Fruit fly (Drosophila melanogaster) whole organism, larva: ENCODE measurements around the gene CG7497.

ENCODE experiments used
- noc ChIP-seq: fragments of 200-800 bp; sonication (Bioruptor generic); optimal IDR thresholded peaks from 3 replicates; lab custom pipeline; 2019; ENCODE audit warnings: missing biosample characterization, mild to moderate bottlenecking, missing genetic modification characterization, moderate library complexity

CG7497 gene

DNA sequence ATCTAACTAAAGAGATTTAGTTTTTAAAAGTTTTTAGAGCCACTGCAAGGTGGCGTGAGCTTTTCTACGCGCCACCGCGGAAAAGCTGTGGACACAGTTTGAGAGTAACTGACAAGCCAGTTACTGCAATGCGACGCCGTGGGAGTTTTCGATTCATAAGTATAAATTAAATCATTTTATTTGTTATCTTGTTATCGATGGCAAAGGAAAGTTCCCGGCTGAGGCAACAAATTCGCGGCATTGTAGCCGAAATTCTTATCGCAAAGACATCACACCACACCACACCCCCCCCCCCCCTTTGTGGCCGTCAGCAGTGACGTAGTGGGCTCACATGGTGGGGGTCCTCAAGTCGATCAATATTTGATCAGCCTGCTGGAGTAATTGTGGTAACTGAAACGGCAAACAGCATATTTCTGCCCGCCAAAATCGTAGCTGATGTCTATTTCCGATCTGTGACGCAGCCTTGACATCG lies 22.6 kb downstream of the CG7497 start:
- peak; percentile 67 for TF ChIP-seq noc

DNA sequence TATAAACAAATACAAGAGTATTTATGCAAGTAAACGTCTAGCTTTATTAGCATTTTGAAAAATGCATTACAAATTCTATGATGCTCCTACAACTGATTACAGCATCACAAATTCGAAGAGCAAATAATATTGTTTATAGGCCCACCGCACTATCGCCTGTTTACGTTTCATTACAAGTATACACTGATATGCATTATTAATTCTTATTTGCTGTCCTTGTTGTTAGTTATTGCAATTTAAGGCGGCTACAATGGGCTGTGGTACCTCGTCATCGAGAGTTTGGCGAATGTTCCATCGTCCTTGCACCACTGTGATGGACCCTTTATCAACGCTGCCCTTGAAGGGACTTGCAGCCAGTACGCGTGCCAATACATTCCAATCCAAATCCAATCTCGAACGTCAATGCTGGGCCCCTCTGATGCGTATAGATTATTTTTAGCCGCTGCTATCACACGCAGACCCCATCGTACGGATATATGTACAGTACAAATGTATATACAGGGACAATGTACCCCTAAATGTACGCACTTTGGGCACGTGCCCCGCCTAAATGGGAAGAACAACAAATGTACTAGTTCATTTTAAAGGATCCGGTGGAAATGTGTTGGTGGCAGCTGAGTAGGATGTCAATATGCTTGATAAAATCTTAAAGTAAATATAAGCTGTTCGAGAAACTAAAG lies 23.6 kb downstream of the CG7497 start:
- TF ChIP-seq noc: no peak

DNA sequence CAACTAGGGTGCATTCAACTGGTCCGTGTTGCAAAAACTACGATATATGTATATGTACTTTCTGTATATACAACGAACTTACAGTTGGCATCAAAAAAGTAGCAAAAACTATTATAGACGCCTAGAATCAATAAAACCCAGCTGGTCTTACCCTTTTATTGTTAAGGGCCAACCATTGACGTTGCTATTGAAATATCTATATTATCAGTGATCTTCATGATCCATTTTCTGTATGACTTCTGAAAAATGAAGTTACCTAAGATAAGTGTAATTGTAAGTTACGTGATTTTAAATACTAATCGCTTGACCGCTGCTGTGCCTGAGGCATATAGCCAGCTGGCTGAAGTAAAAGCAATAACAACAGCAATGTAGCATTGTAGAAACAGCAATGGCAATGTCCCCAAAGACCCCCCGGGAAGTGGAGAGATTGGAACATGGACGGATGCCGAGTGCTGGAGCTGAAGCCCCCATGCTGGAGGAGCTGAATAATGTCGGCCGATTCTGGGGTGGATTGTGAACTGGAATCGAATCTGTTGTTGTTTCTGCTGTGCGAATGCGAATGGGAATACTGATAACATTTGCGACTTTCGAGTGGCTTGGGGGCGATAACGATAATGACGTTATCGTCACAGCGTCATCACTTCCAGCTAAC lies 24.6 kb downstream of the CG7497 start:
- TF ChIP-seq noc: peak; percentile 26

DNA sequence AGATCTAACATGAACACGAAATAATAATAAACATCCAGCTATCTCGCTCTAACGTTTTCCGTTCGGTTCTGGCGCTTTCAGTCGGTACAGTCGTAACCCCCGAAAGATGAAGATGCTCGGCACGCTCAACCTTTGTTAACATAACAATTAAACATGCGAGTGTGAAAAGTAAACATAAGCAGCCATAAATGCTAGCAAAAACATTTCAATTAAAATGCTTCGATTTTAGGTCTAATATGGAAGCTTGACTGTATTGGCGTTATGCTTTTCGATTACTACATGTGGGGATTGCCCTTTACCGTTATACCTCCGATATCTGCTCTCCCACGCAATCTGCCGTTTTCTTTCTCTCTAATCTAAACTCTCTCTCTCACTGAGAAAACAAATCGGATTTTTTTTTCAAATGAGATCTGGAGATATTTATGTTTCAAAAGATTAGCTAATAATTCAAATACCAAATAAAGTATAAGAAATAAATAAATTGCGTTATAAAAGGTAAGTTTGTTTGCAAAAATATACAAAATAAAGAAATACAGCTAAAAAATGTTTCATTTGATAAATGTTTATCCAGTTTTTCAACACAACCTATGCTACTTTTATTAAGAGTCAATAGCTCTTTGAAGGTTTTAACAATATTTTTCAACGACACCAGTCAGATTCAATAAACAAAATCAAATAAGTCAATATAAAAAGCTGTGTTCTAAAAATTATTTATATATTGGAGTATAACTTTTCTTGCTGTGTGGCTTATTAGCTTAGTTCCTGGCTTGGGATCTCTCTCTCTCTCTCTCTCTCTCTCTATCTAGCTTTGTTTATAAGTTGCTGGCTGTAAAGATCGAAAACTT lies 25.4 kb downstream of the CG7497 start:
- TF ChIP-seq noc: peak; percentile 95

DNA sequence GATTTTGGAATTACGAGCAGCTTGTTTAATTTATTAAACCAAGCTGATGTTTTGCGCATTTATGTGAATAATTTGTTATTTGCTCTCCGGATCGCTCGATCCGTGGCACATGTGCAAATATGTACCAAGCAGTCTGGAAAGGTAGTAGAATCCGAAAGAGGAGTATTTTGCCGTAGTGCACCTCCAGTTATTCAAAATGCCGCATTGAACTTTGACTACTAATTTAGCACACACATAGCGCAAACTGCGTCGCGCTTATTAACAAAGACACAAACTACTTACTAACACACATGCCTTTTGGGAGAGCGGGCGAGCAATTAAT lies 26.0 kb downstream of the CG7497 start:
- peak; percentile 34 for TF ChIP-seq noc

DNA sequence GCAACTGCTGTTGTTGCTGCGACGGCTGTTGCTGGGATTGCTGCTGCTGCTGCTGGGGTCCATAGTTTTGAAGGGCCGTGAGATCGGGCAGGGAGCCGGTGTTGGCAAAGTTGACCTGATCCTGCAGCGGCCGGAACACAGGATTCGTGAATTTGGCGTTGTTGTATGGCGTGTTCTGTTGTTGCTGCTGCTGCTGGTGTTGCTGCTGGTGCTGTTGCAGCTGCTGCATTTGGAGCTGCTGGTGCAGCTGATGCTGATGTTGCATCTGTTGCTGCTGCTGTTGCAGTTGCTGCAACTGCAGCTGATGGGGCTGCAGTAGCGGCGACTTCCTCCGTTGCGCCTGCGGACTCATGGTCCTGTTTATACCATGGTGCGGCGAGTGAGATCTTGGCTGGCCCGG lies 30.4 kb downstream of the CG7497 start:
- TF ChIP-seq noc: no peak

DNA sequence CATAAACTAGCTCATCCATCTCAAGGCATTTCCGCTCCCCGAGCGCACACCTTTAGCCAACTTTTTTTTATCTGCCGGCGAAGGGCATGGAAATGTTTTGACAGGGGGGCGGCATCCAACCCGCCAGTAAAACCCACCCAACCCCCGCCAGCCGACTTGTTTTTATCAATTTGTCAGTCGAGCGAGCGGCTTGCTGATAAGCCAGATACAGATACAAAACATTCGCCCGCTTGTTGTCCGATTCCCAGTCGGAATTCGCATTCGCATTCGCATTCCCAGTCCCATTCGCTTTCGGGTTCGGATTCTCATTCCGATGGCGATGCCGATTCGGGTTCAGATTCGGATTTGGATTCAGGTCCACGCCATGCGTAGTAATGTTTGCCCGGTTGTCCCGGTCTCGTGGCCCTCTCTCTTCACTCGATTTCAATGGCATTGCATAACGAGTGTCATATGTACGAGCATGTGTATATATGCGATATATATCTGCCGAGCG lies 31.9 kb downstream of the CG7497 start:
- TF ChIP-seq noc: peak; percentile 80

DNA sequence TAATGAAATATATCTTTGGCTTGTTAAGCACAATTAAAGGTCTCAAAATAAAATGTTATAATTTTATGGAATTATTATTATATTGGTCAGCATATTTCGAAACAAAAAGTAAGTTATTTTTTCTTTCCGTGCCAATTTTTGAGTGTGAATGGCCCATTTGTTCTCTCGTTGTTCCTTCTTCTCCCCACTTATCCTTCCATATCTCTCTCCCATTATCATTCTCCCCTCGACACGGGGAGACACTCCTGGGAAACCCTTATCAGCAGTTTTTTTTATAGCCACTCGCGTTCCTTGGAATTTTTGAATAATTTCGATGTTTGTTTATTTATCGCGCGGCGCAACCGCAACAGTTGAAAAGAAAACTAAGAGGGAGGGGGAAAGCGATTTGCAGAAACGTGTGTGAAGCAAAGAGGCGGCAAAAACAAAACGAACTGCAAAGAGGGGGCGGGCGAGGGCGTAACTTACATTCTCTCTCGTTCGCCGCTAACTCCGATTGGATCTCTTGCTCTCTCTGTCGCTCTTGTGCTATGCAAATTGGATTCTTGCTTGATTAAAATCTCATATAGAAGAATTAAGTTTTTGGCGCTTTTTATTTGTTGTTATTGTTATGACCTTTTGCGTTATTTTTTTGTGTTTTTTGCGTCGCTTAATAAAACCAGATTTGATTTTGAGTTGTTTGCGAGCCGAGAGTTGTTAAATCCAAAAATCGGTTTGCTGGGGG lies 34.6 kb downstream of the CG7497 start:
- no peak for TF ChIP-seq noc

DNA sequence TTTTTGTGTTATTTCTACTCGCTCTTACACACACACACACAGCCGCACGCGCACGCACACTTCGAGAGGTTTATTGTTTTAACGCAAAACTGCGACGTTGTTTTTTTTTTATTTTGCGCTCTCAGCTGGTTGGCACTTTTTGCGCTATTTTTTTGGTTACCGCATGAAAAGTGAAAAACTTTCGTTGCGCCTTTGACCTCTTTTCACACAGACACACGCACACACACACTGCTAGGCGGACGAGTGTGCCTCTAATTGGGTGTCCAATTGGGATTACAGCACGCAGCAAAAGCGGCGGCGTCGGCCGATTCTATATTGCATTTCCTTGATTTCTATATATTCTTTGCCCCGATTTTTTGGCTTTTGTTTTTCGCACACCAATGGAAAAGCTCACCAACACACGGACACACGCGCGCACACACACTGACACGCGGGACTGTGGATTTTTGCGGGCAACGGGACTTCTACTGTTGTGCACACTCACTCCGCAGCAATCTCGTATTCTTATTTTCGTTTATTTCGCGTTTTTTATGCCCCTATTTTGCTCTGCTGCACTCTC lies 35.2 kb downstream of the CG7497 start:
- TF ChIP-seq noc: no peak

DNA sequence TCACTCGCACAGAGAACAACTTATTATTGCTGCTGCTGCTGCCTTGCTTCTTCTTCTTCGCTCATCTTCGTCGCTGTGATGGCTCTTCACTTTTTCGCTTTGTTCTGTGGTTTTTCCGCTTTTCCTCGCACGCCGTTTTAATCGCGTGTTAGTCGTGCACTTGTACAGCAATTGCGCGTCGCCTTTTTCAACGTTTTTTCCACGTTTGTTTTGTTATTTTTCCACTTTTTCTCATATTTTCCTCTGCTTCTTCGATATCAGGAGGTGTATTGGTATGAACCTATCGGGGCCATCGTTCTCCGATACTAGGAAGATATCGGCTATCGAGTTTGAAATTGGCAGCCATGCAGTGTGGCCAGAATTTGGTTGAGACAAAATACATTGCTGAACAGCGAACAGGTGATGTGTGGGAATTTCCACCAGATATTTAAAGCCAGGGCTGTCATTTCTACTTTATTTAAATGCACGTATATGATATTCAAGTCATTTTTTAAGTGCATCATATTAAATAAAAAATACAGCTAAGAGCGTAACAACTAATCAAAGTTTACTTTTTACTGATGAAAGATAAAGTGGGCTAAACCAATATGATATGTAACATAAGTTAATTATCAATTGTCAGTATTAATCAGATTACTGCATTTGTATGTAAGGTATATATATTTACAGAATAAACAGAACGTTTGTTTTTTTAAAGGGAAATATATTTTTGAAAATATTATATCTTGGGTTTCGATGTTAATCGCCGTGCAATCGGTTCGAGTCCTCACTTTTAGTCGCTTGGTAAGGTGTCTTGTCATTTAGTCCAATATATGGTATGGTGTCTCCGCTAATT lies 35.9 kb downstream of the CG7497 start, which contains the start of gene Crtc:
Gene Crtc (minus strand): TSS at position 290 of the 835 bp plus-strand sequence.
- TF ChIP-seq noc: no peak

DNA sequence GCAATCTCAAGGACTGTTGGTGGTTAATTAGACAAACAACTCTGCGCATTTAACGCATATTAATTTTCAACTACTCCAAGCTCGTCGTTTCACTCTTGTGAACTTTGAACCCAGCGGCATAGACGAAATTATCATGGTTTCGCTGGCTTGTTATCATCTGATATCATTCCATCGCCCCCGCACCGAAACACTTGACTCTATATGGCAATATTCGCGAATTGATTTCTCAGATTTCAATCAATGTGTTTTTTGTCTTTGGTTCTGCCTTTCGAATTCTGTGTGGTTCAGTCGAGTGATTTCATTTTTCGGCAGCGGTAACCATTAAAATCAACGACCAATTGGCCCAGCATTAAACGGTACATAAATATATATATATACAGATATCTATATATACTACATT lies 38.1 kb downstream of the CG7497 start, which contains the start of gene CG34251:
Gene CG34251 (plus strand): TSS at position 301 of the 400 bp plus-strand sequence.
- no peak for TF ChIP-seq noc

DNA sequence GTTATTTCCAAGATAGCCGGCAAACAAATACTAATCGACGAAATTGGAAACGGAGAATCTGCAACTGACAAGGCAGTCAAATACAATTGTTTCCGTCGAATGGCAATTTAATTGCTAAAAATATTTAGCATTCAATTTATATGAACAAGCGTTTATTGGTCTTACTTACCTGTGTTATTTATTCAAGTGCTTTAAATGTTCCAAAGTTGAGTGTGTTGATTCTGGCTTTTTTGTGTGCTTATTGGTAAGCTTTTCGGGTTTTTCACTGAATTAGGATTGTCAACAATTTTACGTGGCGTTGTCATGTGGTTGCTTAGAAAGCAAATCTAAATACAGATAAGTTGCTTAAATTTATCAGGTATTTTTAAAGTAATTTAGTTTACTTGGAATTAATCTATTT lies 38.5 kb downstream of the CG7497 start:
- TF ChIP-seq noc: no peak
